Worm (Caenorhabditis elegans) whole organism, early embryonic: ENCODE measurements around the gene unc-32.

Source experiments
- B0310.2 ChIP-seq: sonication (generic microtip); optimal IDR thresholded peaks from 2 replicates; lab custom pipeline; 2016; ENCODE audit warnings: mild to moderate bottlenecking, missing genetic modification characterization, missing compliant biosample characterization
- F13C5.2 ChIP-seq: sonication (generic microtip); optimal IDR thresholded peaks from 2 replicates; lab custom pipeline; 2017; ENCODE audit warnings: mild to moderate bottlenecking, missing genetic modification characterization, inconsistent platforms, missing compliant biosample characterization
- aly-1 ChIP-seq: sonication (generic microtip); optimal IDR thresholded peaks from 2 replicates; lab custom pipeline; 2016; ENCODE audit warnings: missing genetic modification characterization, missing compliant biosample characterization
- ama-1 ChIP-seq: fragments of 150-350 bp; optimal IDR thresholded peaks from 2 replicates; lab custom pipeline; 2014
- ceh-13 ChIP-seq: fragments of 200-800 bp; sonication (Bioruptor generic); optimal IDR thresholded peaks from 2 replicates; lab custom pipeline; 2018; ENCODE audit warnings: mild to moderate bottlenecking, missing genetic modification characterization, missing compliant biosample characterization
- ceh-36 ChIP-seq: sonication (generic microtip); optimal IDR thresholded peaks from 2 replicates; lab custom pipeline; 2016; ENCODE audit warnings: missing genetic modification characterization, inconsistent platforms, missing compliant biosample characterization
- ets-7 ChIP-seq: sonication (generic microtip); optimal IDR thresholded peaks from 2 replicates; lab custom pipeline; 2016; ENCODE audit warnings: missing genotype, missing genetic modification characterization, missing compliant biosample characterization
- flt-1 ChIP-seq: fragments of 200-800 bp; sonication (Bioruptor generic); IDR thresholded peaks from 2 replicates; pipeline ENCODE4 v1.3.6; 2022; ENCODE audit warnings: missing genetic modification characterization, missing compliant biosample characterization
- hmbx-1 ChIP-seq: sonication (generic microtip); optimal IDR thresholded peaks from 2 replicates; lab custom pipeline; 2016; ENCODE audit warnings: mild to moderate bottlenecking, missing genetic modification characterization, missing compliant biosample characterization
- hmg-4 ChIP-seq: fragments of 200-800 bp; sonication (Bioruptor generic); optimal IDR thresholded peaks from 2 replicates; lab custom pipeline; 2018; ENCODE audit warnings: mild to moderate bottlenecking, missing genetic modification characterization, missing compliant biosample characterization
- hnd-1 ChIP-seq: sonication (generic microtip); optimal IDR thresholded peaks from 2 replicates; lab custom pipeline; 2016; ENCODE audit warnings: missing genetic modification characterization, missing compliant biosample characterization
- pes-1 ChIP-seq: fragments of 200-800 bp; sonication (Bioruptor generic); IDR thresholded peaks from 2 replicates; pipeline ENCODE4 v1.3.6; 2022; ENCODE audit warnings: missing genetic modification reagents, missing genetic modification characterization, missing compliant biosample characterization
- scrt-1 ChIP-seq: fragments of 200-800 bp; sonication (Bioruptor generic); IDR thresholded peaks from 2 replicates; pipeline ENCODE4 v1.3.6; 2022; ENCODE audit warnings: missing genetic modification characterization, missing compliant biosample characterization
- sea-1 ChIP-seq: fragments of 200-800 bp; sonication (Bioruptor generic); conservative IDR thresholded peaks from 2 replicates; pipeline ENCODE4 v1.3.6; 2022; ENCODE audit warnings: missing genetic modification characterization, missing compliant biosample characterization
- tbx-11 ChIP-seq: fragments of 200-800 bp; sonication (Bioruptor generic); IDR thresholded peaks from 2 replicates; pipeline ENCODE4 v1.3.6; 2022; ENCODE audit warnings: missing genetic modification characterization, missing compliant biosample characterization
- tbx-37 ChIP-seq: fragments of 200-800 bp; sonication (Bioruptor generic); conservative IDR thresholded peaks from 2 replicates; pipeline ENCODE4 v1.3.6; 2022; ENCODE audit warnings: missing genetic modification reagents, missing genetic modification characterization, missing compliant biosample characterization
- tra-4 ChIP-seq: sonication (generic microtip); optimal IDR thresholded peaks from 2 replicates; lab custom pipeline; 2017; ENCODE audit warnings: missing genetic modification characterization, missing compliant biosample characterization

The unc-32 gene

DNA sequence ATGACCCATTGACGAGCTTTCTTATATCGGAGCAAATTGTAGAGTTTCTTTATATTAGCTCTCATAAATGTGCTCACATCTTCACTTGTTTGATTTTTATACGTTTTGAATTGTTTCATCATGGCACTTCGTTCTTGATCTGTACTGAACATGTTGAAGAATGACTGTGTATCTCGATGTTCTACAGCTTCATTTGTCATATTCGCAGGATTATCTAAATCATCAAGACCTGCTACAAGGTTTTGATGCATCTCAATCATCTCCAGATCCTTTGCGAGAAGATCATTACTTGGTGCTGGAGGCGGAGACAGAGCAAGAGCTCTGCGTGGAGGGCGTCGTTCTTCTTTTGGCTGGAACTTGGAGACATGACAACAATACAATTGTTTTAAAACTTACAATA lies 2.2 kb upstream of the unc-32 start:
- TF ChIP-seq hnd-1 (tag; lab: Kevin White, UChicago) (no peak), F13C5.2 (tag; lab: Kevin White, UChicago) (no peak), tra-4 (tag; lab: Kevin White, UChicago) (no peak), ama-1 (lab: Kevin White, UChicago) (no peak), sea-1 (GFP tag; lab: Robert Waterston, UW) (no peak), scrt-1 (GFP tag; lab: Robert Waterston, UW) (no peak), aly-1 (tag; lab: Kevin White, UChicago) (no peak), ets-7 (tag; lab: Kevin White, UChicago) (no peak), tbx-11 (GFP tag; lab: Robert Waterston, UW) (no peak), B0310.2 (tag; lab: Kevin White, UChicago) (no peak), ceh-13 (GFP tag; lab: Kevin White, UChicago) (no peak), hmg-4 (GFP tag; lab: Kevin White, UChicago) (no peak), ceh-36 (tag; lab: Kevin White, UChicago) (no peak), flt-1 (GFP tag; lab: Robert Waterston, UW) (no peak), hmbx-1 (tag; lab: Kevin White, UChicago) (no peak), tbx-37 (GFP tag; lab: Robert Waterston, UW) (no peak), pes-1 (GFP tag; lab: Robert Waterston, UW) (no peak)

DNA sequence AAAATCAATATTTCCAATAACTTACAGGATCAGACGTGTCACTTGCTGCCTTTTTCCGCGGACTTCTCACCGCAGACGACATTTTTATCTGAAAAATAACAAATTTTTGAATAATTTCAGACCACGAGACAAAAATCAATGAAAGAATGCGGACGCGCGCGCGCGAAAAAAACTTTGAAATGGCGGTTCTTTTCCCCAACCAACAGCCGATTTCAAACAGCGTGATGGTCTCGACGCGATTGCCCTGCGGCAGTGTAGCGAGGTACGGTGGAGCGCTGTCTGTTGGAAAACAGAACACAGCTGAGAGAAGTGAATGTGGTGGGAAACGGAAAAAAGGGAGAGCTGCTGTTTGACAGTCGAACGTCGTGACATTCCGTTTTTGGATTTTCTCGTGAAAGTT lies 1.4 kb upstream of the unc-32 start, which contains the start of gene lin-9:
TSS of gene lin-9 (minus strand) at position 88 of the 400 bp plus-strand sequence.
- TF ChIP-seq hmg-4 (GFP tag; lab: Kevin White, UChicago), result peak; percentile 70
- peak; percentile 36; the same call in 1 of the 2 replicates for TF ChIP-seq pes-1 (GFP tag; lab: Robert Waterston, UW)
- no peak for TF ChIP-seq ets-7 (tag; lab: Kevin White, UChicago)
- peak; percentile 77 for TF ChIP-seq F13C5.2 (tag; lab: Kevin White, UChicago)
- no peak for TF ChIP-seq ceh-13 (GFP tag; lab: Kevin White, UChicago)

DNA sequence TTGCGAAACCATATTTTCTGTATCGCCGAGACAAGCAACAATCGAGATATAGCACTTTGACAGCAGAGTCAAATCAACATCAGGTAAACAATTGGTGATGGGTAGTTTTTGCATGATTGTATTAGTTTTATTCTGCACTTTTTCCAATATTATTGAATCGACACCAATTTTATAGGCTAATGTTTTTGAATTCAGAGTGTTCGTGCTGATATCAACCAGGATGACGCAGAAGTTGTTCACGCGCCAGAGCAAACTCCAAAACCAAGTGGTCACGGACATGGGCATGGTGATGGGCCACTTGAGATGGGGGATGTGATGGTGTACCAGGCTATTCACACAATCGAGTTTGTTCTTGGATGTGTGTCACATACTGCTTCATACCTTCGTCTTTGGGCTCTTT lies 4.7 kb downstream of the unc-32 start:
- no peak for TF ChIP-seq hmbx-1 (tag; lab: Kevin White, UChicago)

DNA sequence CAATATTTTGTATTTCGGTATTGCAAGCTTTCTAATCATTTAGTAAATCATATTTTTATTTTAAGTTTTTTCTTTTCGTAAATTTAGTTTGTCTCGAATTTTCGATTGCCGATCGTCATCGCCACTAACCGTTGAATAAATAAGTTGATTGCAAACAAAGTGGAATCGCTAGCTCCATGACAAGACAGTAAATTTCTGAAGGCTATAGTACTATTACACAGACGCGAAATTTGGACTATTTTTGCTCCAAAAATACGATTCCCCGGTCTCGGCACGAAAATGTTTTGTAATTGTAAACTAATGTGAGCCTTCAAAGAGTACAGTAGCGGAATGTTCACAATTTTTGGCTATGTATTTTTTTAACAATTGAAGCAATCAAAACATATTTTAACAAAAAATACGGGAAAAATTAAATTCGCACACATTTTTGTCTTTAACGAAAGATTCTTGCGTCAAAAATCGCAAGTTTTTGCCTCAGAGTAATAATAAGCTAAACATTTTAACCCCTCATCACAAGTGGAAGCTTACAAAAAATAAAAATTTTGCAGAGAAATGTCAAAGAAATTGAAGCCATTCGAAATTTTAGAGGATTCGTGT lies 6.3 kb downstream of the unc-32 start, which contains the start of gene tpk-1:
TSS of gene tpk-1 (plus strand) at position 547 of the 597 bp plus-strand sequence.
- TF ChIP-seq B0310.2 (tag; lab: Kevin White, UChicago) (no peak), tbx-37 (GFP tag; lab: Robert Waterston, UW) (no peak), tbx-11 (GFP tag; lab: Robert Waterston, UW) (no peak), ama-1 (lab: Kevin White, UChicago) (no peak), hnd-1 (tag; lab: Kevin White, UChicago) (no peak), ets-7 (tag; lab: Kevin White, UChicago) (no peak)

DNA sequence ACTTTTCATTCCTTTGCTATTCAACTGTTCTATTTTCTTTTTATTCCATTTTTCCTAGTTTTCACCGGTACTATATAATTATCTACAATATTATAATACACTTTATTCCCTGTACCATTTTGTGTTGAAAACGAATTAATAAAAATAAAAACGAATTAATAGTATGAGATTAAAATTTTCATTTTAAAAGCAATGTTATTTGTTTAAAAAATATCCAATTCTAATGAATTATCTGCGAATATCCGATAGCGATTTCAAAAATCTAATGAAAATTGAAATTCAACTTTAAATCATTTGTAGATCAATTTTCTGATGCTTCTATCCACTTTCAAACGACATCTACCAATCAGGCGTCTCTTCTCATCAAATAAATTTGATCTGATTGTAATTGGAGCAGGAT lies 8.1 kb downstream of the unc-32 start, which contains the start of gene trxr-2:
TSS of gene trxr-2 (plus strand) at position 301 of the 400 bp plus-strand sequence.
- TF ChIP-seq hmg-4 (GFP tag; lab: Kevin White, UChicago), result no peak
- TF ChIP-seq scrt-1 (GFP tag; lab: Robert Waterston, UW), result no peak
- TF ChIP-seq pes-1 (GFP tag; lab: Robert Waterston, UW), result no peak
- no peak for TF ChIP-seq F13C5.2 (tag; lab: Kevin White, UChicago)
- TF ChIP-seq ama-1 (lab: Kevin White, UChicago), result no peak
- TF ChIP-seq ceh-13 (GFP tag; lab: Kevin White, UChicago), result no peak
- no peak for TF ChIP-seq tbx-37 (GFP tag; lab: Robert Waterston, UW)
- no peak for TF ChIP-seq ets-7 (tag; lab: Kevin White, UChicago)
- TF ChIP-seq tra-4 (tag; lab: Kevin White, UChicago), result no peak
- TF ChIP-seq hmbx-1 (tag; lab: Kevin White, UChicago), result no peak
- no peak for TF ChIP-seq ceh-36 (tag; lab: Kevin White, UChicago)
- TF ChIP-seq tbx-11 (GFP tag; lab: Robert Waterston, UW), result no peak
- TF ChIP-seq B0310.2 (tag; lab: Kevin White, UChicago), result no peak
- TF ChIP-seq hnd-1 (tag; lab: Kevin White, UChicago), result no peak
- no peak for TF ChIP-seq aly-1 (tag; lab: Kevin White, UChicago)
- TF ChIP-seq sea-1 (GFP tag; lab: Robert Waterston, UW), result no peak
- TF ChIP-seq flt-1 (GFP tag; lab: Robert Waterston, UW), result no peak

DNA sequence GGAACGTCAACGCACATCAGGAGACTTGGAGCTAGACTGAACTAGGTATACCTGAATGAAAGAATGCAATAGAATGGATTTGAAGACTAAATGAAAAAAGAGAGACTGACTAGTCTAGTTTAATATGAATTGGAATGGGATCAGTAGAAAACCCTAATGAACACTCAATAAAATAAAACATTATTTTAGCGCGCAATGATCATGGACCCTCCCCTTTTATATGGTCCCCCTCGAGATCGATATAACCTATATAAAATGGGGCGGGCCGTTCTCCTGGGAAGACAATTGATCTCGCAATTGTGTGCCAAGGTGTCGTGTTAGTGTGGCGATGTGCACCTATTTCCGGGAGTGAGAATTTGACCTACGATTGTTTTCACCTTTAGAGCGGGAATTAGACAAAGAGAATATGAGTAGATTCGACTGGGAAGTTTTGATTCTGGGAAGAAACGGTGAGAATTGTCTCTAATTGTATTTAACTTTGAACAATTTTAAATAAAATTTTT lies 12.5 kb downstream of the unc-32 start, which contains the start of gene cdc-25.3:
TSS of gene cdc-25.3 (minus strand) at position 51 of the 503 bp plus-strand sequence.
- TF ChIP-seq F13C5.2 (tag; lab: Kevin White, UChicago), result no peak
- TF ChIP-seq aly-1 (tag; lab: Kevin White, UChicago), result no peak
- TF ChIP-seq ceh-36 (tag; lab: Kevin White, UChicago), result no peak
- no peak for TF ChIP-seq scrt-1 (GFP tag; lab: Robert Waterston, UW)
- no peak for TF ChIP-seq tra-4 (tag; lab: Kevin White, UChicago)
- TF ChIP-seq ama-1 (lab: Kevin White, UChicago), result no peak
- TF ChIP-seq tbx-11 (GFP tag; lab: Robert Waterston, UW), result no peak
- no peak for TF ChIP-seq B0310.2 (tag; lab: Kevin White, UChicago)
- no peak for TF ChIP-seq tbx-37 (GFP tag; lab: Robert Waterston, UW)
- no peak for TF ChIP-seq sea-1 (GFP tag; lab: Robert Waterston, UW)
- TF ChIP-seq pes-1 (GFP tag; lab: Robert Waterston, UW), result no peak
- TF ChIP-seq hnd-1 (tag; lab: Kevin White, UChicago), result no peak
- TF ChIP-seq flt-1 (GFP tag; lab: Robert Waterston, UW), result no peak
- no peak for TF ChIP-seq ets-7 (tag; lab: Kevin White, UChicago)
- TF ChIP-seq hmg-4 (GFP tag; lab: Kevin White, UChicago), result no peak
- TF ChIP-seq hmbx-1 (tag; lab: Kevin White, UChicago), result no peak
- no peak for TF ChIP-seq ceh-13 (GFP tag; lab: Kevin White, UChicago)
